Worm (Caenorhabditis elegans) whole organism, young adult: ENCODE results near the gene rps-14.

Source experiments
- B0336.3 ChIP-seq: fragments of 200-800 bp; sonication (Bioruptor generic); IDR thresholded peaks from 2 replicates; pipeline ENCODE4 v1.3.6; 2022; ENCODE audit warnings: missing genetic modification characterization, missing compliant biosample characterization
- D2030.7 ChIP-seq: fragments of 200-800 bp; sonication (Bioruptor generic); IDR thresholded peaks from 2 replicates; pipeline ENCODE4 v1.3.6; 2022; ENCODE audit warnings: missing genetic modification reagents, missing genetic modification characterization, missing compliant biosample characterization
- F10E7.11 ChIP-seq: sonication (generic microtip); optimal IDR thresholded peaks from 2 replicates; lab custom pipeline; 2017; ENCODE audit warnings: mild to moderate bottlenecking, missing genetic modification characterization, moderate library complexity, missing compliant biosample characterization
- F23B12.7 ChIP-seq: sonication (generic microtip); optimal IDR thresholded peaks from 2 replicates; lab custom pipeline; 2017; ENCODE audit warnings: missing genetic modification characterization, mild to moderate bottlenecking, missing compliant biosample characterization, antibody characterized with exemption, moderate library complexity; ENCODE audit not compliant: insufficient read depth
- F33H1.4 ChIP-seq: fragments of 200-800 bp; sonication (Bioruptor generic); IDR thresholded peaks from 2 replicates; pipeline ENCODE4 v1.3.6; 2022; ENCODE audit warnings: missing genetic modification reagents, missing genetic modification characterization, missing compliant biosample characterization
- F37B4.10 ChIP-seq: fragments of 200-800 bp; sonication (Bioruptor generic); IDR thresholded peaks from 2 replicates; pipeline ENCODE4 v1.3.6; 2022; ENCODE audit warnings: missing genetic modification characterization, missing compliant biosample characterization
- K11D2.4 ChIP-seq: fragments of 200-800 bp; sonication (Bioruptor generic); IDR thresholded peaks from 2 replicates; pipeline ENCODE4 v1.3.6; 2022; ENCODE audit warnings: missing genetic modification reagents, missing genetic modification characterization, missing compliant biosample characterization
- Y53G8AR.9 ChIP-seq: fragments of 200-800 bp; sonication (Bioruptor generic); conservative IDR thresholded peaks from 2 replicates; pipeline ENCODE4 v1.3.6; 2022; ENCODE audit warnings: missing genetic modification reagents, missing genetic modification characterization, missing compliant biosample characterization
- ZK185.1 ChIP-seq: sonication (generic microtip); optimal IDR thresholded peaks from 2 replicates; lab custom pipeline; 2016; ENCODE audit warnings: mild to moderate bottlenecking, missing genetic modification characterization, missing compliant biosample characterization; ENCODE audit not compliant: poor library complexity, severe bottlenecking
- ama-1 ChIP-seq, 3 experiments: fragments of 150-350 bp in 1 of 3; sonication (generic microtip) in 2 of 3; optimal IDR thresholded peaks; 2 replicates each; lab custom pipeline; 2014 to 2018; ENCODE audit warnings: missing biosample characterization in 2 of 3, missing genetic modification characterization in 2 of 3, missing genetic modification reagents in 2 of 3
- atf-7 ChIP-seq: sonication (generic microtip); optimal IDR thresholded peaks from 2 replicates; lab custom pipeline; 2017; ENCODE audit warnings: mild to moderate bottlenecking, missing genetic modification characterization, missing compliant biosample characterization
- attf-3 ChIP-seq: fragments of 200-800 bp; sonication (Bioruptor generic); conservative IDR thresholded peaks from 2 replicates; pipeline ENCODE4 v1.3.6; 2022; ENCODE audit warnings: missing genetic modification reagents, missing genetic modification characterization, missing compliant biosample characterization
- attf-5 ChIP-seq: fragments of 200-800 bp; sonication (Bioruptor generic); optimal IDR thresholded peaks from 2 replicates; lab custom pipeline; 2018; ENCODE audit warnings: mild to moderate bottlenecking, missing genetic modification characterization, missing compliant biosample characterization
- attf-6 ChIP-seq: fragments of 200-800 bp; sonication (Bioruptor generic); IDR thresholded peaks from 2 replicates; pipeline ENCODE4 v1.3.6; 2022; ENCODE audit warnings: missing genetic modification reagents, missing genetic modification characterization, missing compliant biosample characterization
- cebp-1 ChIP-seq, 2 experiments: fragments of 200-800 bp in 1 of 2; sonication (Bioruptor generic) in 1 of 2; sonication (generic microtip) in 1 of 2; IDR thresholded peaks in 1 of 2; optimal IDR thresholded peaks in 1 of 2; 2 replicates each; pipeline versions ENCODE4 v1.3.6 to Lab custom; 2017 to 2022; ENCODE audit warnings: missing compliant biosample characterization in 2 of 2, missing genetic modification characterization in 2 of 2, mild to moderate bottlenecking in 1 of 2, missing genetic modification reagents in 1 of 2, moderate library complexity in 1 of 2
- cebp-2 ChIP-seq: fragments of 200-800 bp; sonication (Bioruptor generic); IDR thresholded peaks from 2 replicates; pipeline ENCODE4 v1.3.6; 2022; ENCODE audit warnings: missing genetic modification characterization, missing compliant biosample characterization
- ceh-100 ChIP-seq: fragments of 200-800 bp; sonication (Bioruptor generic); IDR thresholded peaks from 2 replicates; pipeline ENCODE4 v1.3.6; 2022; ENCODE audit warnings: missing genetic modification reagents, missing genetic modification characterization, missing compliant biosample characterization
- ceh-27 ChIP-seq: fragments of 200-800 bp; sonication (Bioruptor generic); optimal IDR thresholded peaks from 2 replicates; lab custom pipeline; 2018; ENCODE audit warnings: mild to moderate bottlenecking, missing genetic modification characterization, moderate library complexity, missing compliant biosample characterization
- ceh-40 ChIP-seq: fragments of 200-800 bp; sonication (Bioruptor generic); IDR thresholded peaks from 2 replicates; pipeline ENCODE4 v1.3.6; 2022; ENCODE audit warnings: missing genetic modification characterization, missing compliant biosample characterization
- dpl-1 ChIP-seq: fragments of 150-350 bp; optimal IDR thresholded peaks from 2 replicates; lab custom pipeline; 2014; ENCODE audit warnings: missing biosample characterization, missing genetic modification reagents, missing genetic modification characterization
- efl-1 ChIP-seq: fragments of 150-350 bp; optimal IDR thresholded peaks from 2 replicates; lab custom pipeline; 2014; ENCODE audit warnings: missing biosample characterization, missing genetic modification reagents, missing genetic modification characterization
- let-607 ChIP-seq, 2 experiments: fragments of 200-800 bp in 1 of 2; sonication (Bioruptor generic) in 1 of 2; sonication (generic microtip) in 1 of 2; optimal IDR thresholded peaks; 2 replicates each; lab custom pipeline; 2016 to 2018; ENCODE audit warnings: mild to moderate bottlenecking in 2 of 2, missing compliant biosample characterization in 2 of 2, missing genetic modification characterization in 2 of 2, moderate library complexity in 2 of 2, missing genotype in 1 of 2
- lin-26 ChIP-seq: fragments of 200-800 bp; sonication (Bioruptor generic); IDR thresholded peaks from 2 replicates; pipeline ENCODE4 v1.3.6; 2022; ENCODE audit warnings: missing genetic modification reagents, missing genetic modification characterization, missing compliant biosample characterization
- lin-35 ChIP-seq, 3 experiments: fragments of 150-350 bp in 2 of 3; sonication (generic microtip) in 1 of 3; optimal IDR thresholded peaks; 2 replicates each; lab custom pipeline; 2014 to 2018; ENCODE audit warnings: missing biosample characterization in 3 of 3, missing genetic modification characterization in 3 of 3, missing genetic modification reagents in 3 of 3
- lin-40 ChIP-seq: sonication (generic microtip); optimal IDR thresholded peaks from 2 replicates; lab custom pipeline; 2016; ENCODE audit warnings: missing genetic modification characterization, mild to moderate bottlenecking, missing compliant biosample characterization, missing genotype, missing genetic modification reagents
- lir-1 ChIP-seq: fragments of 200-800 bp; sonication (Bioruptor generic); conservative IDR thresholded peaks from 2 replicates; pipeline ENCODE4 v1.3.6; 2022; ENCODE audit warnings: missing genetic modification reagents, missing genetic modification characterization, missing compliant biosample characterization
- lsy-27 ChIP-seq: sonication (generic microtip); optimal IDR thresholded peaks from 2 replicates; lab custom pipeline; 2017; ENCODE audit warnings: missing genetic modification characterization, mild to moderate bottlenecking, missing compliant biosample characterization, antibody characterized with exemption, missing genotype, borderline replicate concordance; ENCODE audit not compliant: insufficient read depth
- madf-10 ChIP-seq: sonication (generic microtip); optimal IDR thresholded peaks from 2 replicates; lab custom pipeline; 2016; ENCODE audit warnings: mild to moderate bottlenecking, missing genetic modification characterization, missing compliant biosample characterization
- madf-3 ChIP-seq: fragments of 200-800 bp; sonication (Bioruptor generic); IDR thresholded peaks from 2 replicates; pipeline ENCODE4 v1.3.6; 2022; ENCODE audit warnings: missing genetic modification reagents, missing genetic modification characterization, missing compliant biosample characterization
- madf-8 ChIP-seq: fragments of 200-800 bp; sonication (Bioruptor generic); conservative IDR thresholded peaks from 2 replicates; pipeline ENCODE4 v1.3.6; 2022; ENCODE audit warnings: missing genetic modification reagents, missing genetic modification characterization, missing compliant biosample characterization
- mcd-1 ChIP-seq: fragments of 200-800 bp; sonication (Bioruptor generic); IDR thresholded peaks from 2 replicates; pipeline ENCODE4 v1.3.6; 2022; ENCODE audit warnings: missing genetic modification reagents, missing genetic modification characterization, missing compliant biosample characterization
- nfyb-1 ChIP-seq: fragments of 200-800 bp; sonication (Bioruptor generic); IDR thresholded peaks from 2 replicates; pipeline ENCODE4 v1.3.6; 2022; ENCODE audit warnings: missing genetic modification reagents, missing genetic modification characterization, missing compliant biosample characterization
- nhr-80 ChIP-seq: sonication (generic microtip); optimal IDR thresholded peaks from 2 replicates; lab custom pipeline; 2016; ENCODE audit warnings: missing genetic modification characterization, missing compliant biosample characterization
- rpc-1 ChIP-seq, 2 experiments: fragments of 150-350 bp in 1 of 2; sonication (generic microtip) in 1 of 2; optimal IDR thresholded peaks; 2 replicates each; lab custom pipeline; 2014 to 2018; ENCODE audit warnings: missing biosample characterization in 1 of 2, missing genetic modification characterization in 1 of 2, missing genetic modification reagents in 1 of 2, missing genotype in 1 of 2
- snpc-1.3 ChIP-seq: sonication (generic microtip); optimal IDR thresholded peaks from 2 replicates; lab custom pipeline; 2017; ENCODE audit warnings: missing genetic modification characterization, mild to moderate bottlenecking, missing compliant biosample characterization, antibody characterized with exemption, moderate library complexity, missing genotype, missing genetic modification reagents; ENCODE audit not compliant: insufficient read depth
- snpc-3.4 ChIP-seq: sonication (generic microtip); optimal IDR thresholded peaks from 2 replicates; lab custom pipeline; 2017; ENCODE audit warnings: missing genetic modification characterization, mild to moderate bottlenecking, missing compliant biosample characterization, antibody characterized with exemption, moderate library complexity, missing genotype, missing genetic modification reagents
- somi-1 ChIP-seq: fragments of 200-800 bp; sonication (Bioruptor generic); optimal IDR thresholded peaks from 2 replicates; lab custom pipeline; 2018; ENCODE audit warnings: mild to moderate bottlenecking, missing genetic modification characterization, missing compliant biosample characterization
- sptf-2 ChIP-seq: fragments of 200-800 bp; sonication (Bioruptor generic); optimal IDR thresholded peaks from 2 replicates; lab custom pipeline; 2018; ENCODE audit warnings: mild to moderate bottlenecking, missing genetic modification characterization, missing compliant biosample characterization
- tlf-1 ChIP-seq: fragments of 200-800 bp; sonication (Bioruptor generic); optimal IDR thresholded peaks from 2 replicates; lab custom pipeline; 2018; ENCODE audit warnings: mild to moderate bottlenecking, missing genetic modification characterization, missing compliant biosample characterization
- unc-130 ChIP-seq: sonication (generic microtip); optimal IDR thresholded peaks from 2 replicates; lab custom pipeline; 2016; ENCODE audit warnings: missing genetic modification reagents, missing genetic modification characterization, missing compliant biosample characterization
- ztf-28 ChIP-seq: fragments of 200-800 bp; sonication (Bioruptor generic); IDR thresholded peaks from 2 replicates; pipeline ENCODE4 v1.3.6; 2022; ENCODE audit warnings: missing genetic modification reagents, missing genetic modification characterization, missing compliant biosample characterization
- ztf-3 ChIP-seq: fragments of 200-800 bp; sonication (Bioruptor generic); optimal IDR thresholded peaks from 2 replicates; lab custom pipeline; 2018; ENCODE audit warnings: mild to moderate bottlenecking, missing genetic modification characterization, missing compliant biosample characterization
- ztf-6 ChIP-seq: fragments of 200-800 bp; sonication (Bioruptor generic); IDR thresholded peaks from 2 replicates; pipeline ENCODE4 v1.3.6; 2022; ENCODE audit warnings: missing genetic modification reagents, missing genetic modification characterization, missing compliant biosample characterization

Gene rps-14

ce11 chrIII:7207903-7208497, 28.6 kb upstream of the rps-14 start, which contains the start of gene rpl-6 (continued):
- TF ChIP-seq attf-3: peak; percentile 74
- peak; percentile 32 for TF ChIP-seq nhr-80 (tag; lab: Kevin White, UChicago)
- no peak for TF ChIP-seq cebp-1 (GFP tag; IDR thresholded peaks at IDR 0.05; lab: Robert Waterston, UW)
- peak; percentile 72 for TF ChIP-seq cebp-1 (tag; optimal IDR thresholded peaks at IDR 0.05; lab: Kevin White, UChicago)
- TF ChIP-seq attf-6 (GFP tag; lab: Robert Waterston, UW): no peak
- TF ChIP-seq ama-1 (optimal IDR thresholded peaks at IDR 0.05; lab: Kevin White, UChicago): peak; percentile 2
- TF ChIP-seq ama-1 (GFP tag; optimal IDR thresholded peaks at IDR 0.05; lab: Kevin White, UChicago): peak in 1 of 2 experiments; percentile 29
- TF ChIP-seq sptf-2 (GFP tag; lab: Kevin White, UChicago): no peak
- TF ChIP-seq snpc-1.3 (tag; lab: Kevin White, UChicago): peak; percentile 76
- no peak for TF ChIP-seq atf-7 (tag; lab: Kevin White, UChicago)
- peak; percentile 98 for TF ChIP-seq F33H1.4 (GFP tag; lab: Robert Waterston, UW)
- TF ChIP-seq let-607 (tag; optimal IDR thresholded peaks at IDR 0.05; lab: Kevin White, UChicago): peak in 1 of 2 experiments; percentile 42
- TF ChIP-seq K11D2.4 (GFP tag; lab: Robert Waterston, UW): peak; percentile 65; the same call in 1 of the 2 replicates
- peak; percentile 16 for TF ChIP-seq lsy-27
- TF ChIP-seq lin-35 (GFP tag; optimal IDR thresholded peaks at IDR 0.05; lab: Kevin White, UChicago): peak in 1 of 3 experiments; percentile 86
- TF ChIP-seq unc-130 (GFP tag; lab: Kevin White, UChicago): no peak
- TF ChIP-seq ceh-40 (GFP tag; lab: Robert Waterston, UW): no peak
- no peak for TF ChIP-seq ztf-3 (GFP tag; lab: Kevin White, UChicago)
- peak; percentile 29; the same call in 1 of the 2 replicates for TF ChIP-seq ceh-100 (GFP tag; lab: Robert Waterston, UW)
- TF ChIP-seq attf-5: peak; percentile 64
- TF ChIP-seq madf-3 (GFP tag; lab: Robert Waterston, UW): peak; percentile 84
- TF ChIP-seq lir-1 (GFP tag; lab: Robert Waterston, UW): peak; percentile 28; the same call in 1 of the 2 replicates
- peak; percentile 82 for TF ChIP-seq ceh-27 (GFP tag; lab: Kevin White, UChicago)
- peak; percentile 54 for TF ChIP-seq madf-8 (GFP tag; lab: Robert Waterston, UW)
- TF ChIP-seq efl-1 (GFP tag; lab: Kevin White, UChicago): peak; percentile 68
- peak; percentile 88 for TF ChIP-seq tlf-1 (GFP tag; lab: Kevin White, UChicago)
- no peak for TF ChIP-seq rpc-1 (optimal IDR thresholded peaks at IDR 0.05; lab: Kevin White, UChicago)
- no peak for TF ChIP-seq rpc-1 (tag; optimal IDR thresholded peaks at IDR 0.05; lab: Kevin White, UChicago)
- 0 out of 2 replicates have a peak, but pooled peaks have one; percentile 44 for TF ChIP-seq D2030.7
- peak; percentile 81 for TF ChIP-seq mcd-1 (GFP tag; lab: Robert Waterston, UW)
- peak; percentile 4 for TF ChIP-seq madf-10 (tag; lab: Kevin White, UChicago)
- peak; percentile 84 for TF ChIP-seq Y53G8AR.9 (GFP tag; lab: Robert Waterston, UW)
- peak; percentile 65 for TF ChIP-seq ZK185.1 (tag; lab: Kevin White, UChicago)
- TF ChIP-seq ztf-6: no peak
- 0 out of 2 replicates have a peak, but pooled peaks have one; percentile 62 for TF ChIP-seq ztf-28 (GFP tag; lab: Robert Waterston, UW)
- no peak for TF ChIP-seq B0336.3 (GFP tag; lab: Robert Waterston, UW)

- TF ChIP-seq F10E7.11 (no peak), dpl-1 (GFP tag; lab: Kevin White, UChicago) (no peak), K11D2.4 (GFP tag; lab: Robert Waterston, UW) (no peak), somi-1 (GFP tag; lab: Kevin White, UChicago) (peak; percentile 26), ztf-6 (no peak), lin-26 (GFP tag; lab: Robert Waterston, UW) (no peak), F23B12.7 (tag; lab: Kevin White, UChicago) (no peak), lin-40 (tag; lab: Kevin White, UChicago) (peak; percentile 20), nfyb-1 (GFP tag; lab: Robert Waterston, UW) (no peak), atf-7 (tag; lab: Kevin White, UChicago) (no peak), F37B4.10 (GFP tag; lab: Robert Waterston, UW) (no peak), snpc-3.4 (tag; lab: Kevin White, UChicago) (no peak), cebp-2 (GFP tag; lab: Robert Waterston, UW) (no peak)
Observed at ce11 chrIII:7203130-7203775, 23.9 kb upstream of the rps-14 start.
